Worm (Caenorhabditis elegans) whole organism, L1 larva: ENCODE results near the gene col-10.

Experiments used
- C04F5.9 ChIP-seq: sonication (generic microtip); optimal IDR thresholded peaks from 2 replicates; lab custom pipeline; 2016; ENCODE audit warnings: missing genetic modification characterization, missing compliant biosample characterization
- aha-1 ChIP-seq: fragments of 150-350 bp; optimal IDR thresholded peaks from 2 replicates; lab custom pipeline; 2014; ENCODE audit warnings: missing biosample characterization, missing genetic modification characterization
- aly-2 ChIP-seq: fragments of 150-350 bp; optimal IDR thresholded peaks from 2 replicates; lab custom pipeline; 2014; ENCODE audit warnings: missing biosample characterization, missing genetic modification characterization
- ama-1 ChIP-seq: fragments of 150-350 bp; optimal IDR thresholded peaks from 2 replicates; lab custom pipeline; 2014
- blmp-1 ChIP-seq: fragments of 150-350 bp; optimal IDR thresholded peaks from 2 replicates; lab custom pipeline; 2014; ENCODE audit warnings: missing biosample characterization, missing genetic modification characterization
- ceh-63 ChIP-seq: fragments of 200-800 bp; sonication (Bioruptor generic); optimal IDR thresholded peaks from 2 replicates; lab custom pipeline; 2018; ENCODE audit warnings: mild to moderate bottlenecking, missing genetic modification characterization, missing compliant biosample characterization
- ceh-8 ChIP-seq: fragments of 200-800 bp; sonication (Bioruptor generic); optimal IDR thresholded peaks from 2 replicates; lab custom pipeline; 2018; ENCODE audit warnings: mild to moderate bottlenecking, missing genetic modification characterization, moderate library complexity, missing compliant biosample characterization
- ceh-82 ChIP-seq, 3 experiments: fragments of 150-350 bp in 1 of 3; sonication (generic microtip) in 2 of 3; optimal IDR thresholded peaks; 2 replicates each; lab custom pipeline; 2014 to 2017; ENCODE audit warnings: missing biosample characterization in 3 of 3, missing genetic modification characterization in 3 of 3
- ces-1 ChIP-seq: fragments of 150-350 bp; optimal IDR thresholded peaks from 2 replicates; lab custom pipeline; 2014; ENCODE audit warnings: missing biosample characterization, missing genetic modification reagents, missing genetic modification characterization
- dsc-1 ChIP-seq: sonication (generic microtip); optimal IDR thresholded peaks from 2 replicates; lab custom pipeline; 2016; ENCODE audit warnings: mild to moderate bottlenecking, missing genetic modification characterization, missing compliant biosample characterization
- efl-1 ChIP-seq, 4 experiments: fragments of 150-350 bp; optimal IDR thresholded peaks in 3 of 4; peaks in 1 of 4; 1 replicate in 1 of 4; 2 replicates in 3 of 4; lab custom pipeline; 2014; ENCODE audit warnings: missing biosample characterization in 2 of 4, missing genetic modification characterization in 2 of 4, missing genetic modification reagents in 2 of 4
- egl-13 ChIP-seq: sonication (generic microtip); optimal IDR thresholded peaks from 2 replicates; lab custom pipeline; 2016; ENCODE audit warnings: missing genotype, missing genetic modification reagents, missing genetic modification characterization, missing compliant biosample characterization
- elt-2 ChIP-seq: sonication (generic microtip); optimal IDR thresholded peaks from 2 replicates; lab custom pipeline; 2016; ENCODE audit warnings: missing genetic modification characterization, mild to moderate bottlenecking, inconsistent platforms, missing compliant biosample characterization, missing genetic modification reagents
- ets-5 ChIP-seq: fragments of 200-800 bp; sonication (Bioruptor generic); IDR thresholded peaks from 2 replicates; pipeline ENCODE4 v1.3.6; 2022; ENCODE audit warnings: missing genetic modification characterization, missing compliant biosample characterization
- fkh-10 ChIP-seq: sonication (generic microtip); optimal IDR thresholded peaks from 2 replicates; lab custom pipeline; 2017; ENCODE audit warnings: missing biosample characterization, missing genetic modification reagents, missing genetic modification characterization
- fkh-4 ChIP-seq: sonication (generic microtip); optimal IDR thresholded peaks from 2 replicates; lab custom pipeline; 2016; ENCODE audit warnings: missing compliant biosample characterization, missing genetic modification characterization, borderline replicate concordance
- fkh-8 ChIP-seq: sonication (generic microtip); optimal IDR thresholded peaks from 2 replicates; lab custom pipeline; 2016; ENCODE audit warnings: mild to moderate bottlenecking, missing genetic modification characterization, missing compliant biosample characterization
- fos-1 ChIP-seq: fragments of 150-350 bp; optimal IDR thresholded peaks from 2 replicates; lab custom pipeline; 2014; ENCODE audit warnings: missing biosample characterization, missing genetic modification characterization
- hpl-2 ChIP-seq: fragments of 150-350 bp; optimal IDR thresholded peaks from 2 replicates; lab custom pipeline; 2014; ENCODE audit warnings: missing biosample characterization, missing genetic modification reagents, missing genetic modification characterization
- irx-1 ChIP-seq: sonication (generic microtip); optimal IDR thresholded peaks from 2 replicates; lab custom pipeline; 2016; ENCODE audit warnings: missing genetic modification characterization, missing compliant biosample characterization
- isw-1 ChIP-seq: fragments of 200-800 bp; sonication (Bioruptor generic); IDR thresholded peaks from 2 replicates; pipeline ENCODE4 v1.3.6; 2022; ENCODE audit warnings: missing genetic modification characterization, missing compliant biosample characterization
- lin-14 ChIP-seq: fragments of 200-800 bp; sonication (Bioruptor generic); optimal IDR thresholded peaks from 2 replicates; lab custom pipeline; 2018; ENCODE audit warnings: mild to moderate bottlenecking, missing genetic modification characterization, moderate library complexity, missing compliant biosample characterization
- lin-15B ChIP-seq: fragments of 150-350 bp; sonication (generic microtip); optimal IDR thresholded peaks from 3 replicates; lab custom pipeline; 2014; ENCODE audit warnings: missing biosample characterization, missing genetic modification characterization
- lin-39 ChIP-seq: fragments of 150-350 bp; optimal IDR thresholded peaks from 2 replicates; lab custom pipeline; 2014; ENCODE audit warnings: missing biosample characterization, missing genetic modification reagents, missing genetic modification characterization
- lir-3 ChIP-seq: sonication (generic microtip); optimal IDR thresholded peaks from 2 replicates; lab custom pipeline; 2016; ENCODE audit warnings: mild to moderate bottlenecking, missing genetic modification characterization, moderate library complexity, missing compliant biosample characterization; ENCODE audit not compliant: poor library complexity
- lsy-2 ChIP-seq, 2 experiments: fragments of 150-350 bp; optimal IDR thresholded peaks; 2 replicates each; lab custom pipeline; 2014; ENCODE audit warnings: missing biosample characterization in 2 of 2, missing genetic modification characterization in 2 of 2
- mdl-1 ChIP-seq, 2 experiments: fragments of 150-350 bp; optimal IDR thresholded peaks; 2 replicates each; lab custom pipeline; 2014 to 2017; ENCODE audit warnings: missing biosample characterization in 2 of 2, missing genetic modification characterization in 2 of 2, inconsistent platforms in 1 of 2
- mef-2 ChIP-seq: fragments of 150-350 bp; optimal IDR thresholded peaks from 2 replicates; lab custom pipeline; 2014; ENCODE audit warnings: missing biosample characterization, missing genetic modification characterization
- mep-1 ChIP-seq: fragments of 150-350 bp; optimal IDR thresholded peaks from 2 replicates; lab custom pipeline; 2014; ENCODE audit warnings: missing biosample characterization, missing genetic modification characterization
- nhr-11 ChIP-seq: fragments of 150-350 bp; optimal IDR thresholded peaks from 2 replicates; lab custom pipeline; 2014; ENCODE audit warnings: missing biosample characterization, missing genetic modification characterization
- nhr-237 ChIP-seq: fragments of 150-350 bp; optimal IDR thresholded peaks from 2 replicates; lab custom pipeline; 2014; ENCODE audit warnings: missing biosample characterization, missing genetic modification characterization
- nhr-28 ChIP-seq: fragments of 150-350 bp; optimal IDR thresholded peaks from 2 replicates; lab custom pipeline; 2014; ENCODE audit warnings: missing biosample characterization, missing genetic modification characterization
- nhr-47 ChIP-seq: sonication (generic microtip); optimal IDR thresholded peaks from 2 replicates; lab custom pipeline; 2016; ENCODE audit warnings: mild to moderate bottlenecking, missing genetic modification characterization, moderate library complexity, missing compliant biosample characterization
- nhr-71 ChIP-seq: sonication (generic microtip); optimal IDR thresholded peaks from 2 replicates; lab custom pipeline; 2016; ENCODE audit warnings: mild to moderate bottlenecking, missing genetic modification characterization, moderate library complexity, missing compliant biosample characterization
- nhr-77 ChIP-seq: fragments of 150-350 bp; optimal IDR thresholded peaks from 2 replicates; lab custom pipeline; 2014; ENCODE audit warnings: missing biosample characterization, missing genetic modification characterization
- pag-3 ChIP-seq: sonication (generic microtip); optimal IDR thresholded peaks from 2 replicates; lab custom pipeline; 2017; ENCODE audit warnings: missing genetic modification characterization, mild to moderate bottlenecking, missing compliant biosample characterization, antibody characterized with exemption, borderline replicate concordance; ENCODE audit not compliant: insufficient read depth
- pax-3 ChIP-seq: fragments of 200-800 bp; sonication (Bioruptor generic); optimal IDR thresholded peaks from 2 replicates; lab custom pipeline; 2018; ENCODE audit warnings: mild to moderate bottlenecking, missing genetic modification characterization, moderate library complexity, missing compliant biosample characterization
- snpc-4 ChIP-seq: fragments of 150-350 bp; optimal IDR thresholded peaks from 2 replicates; lab custom pipeline; 2014; ENCODE audit warnings: missing biosample characterization, missing genetic modification characterization
- snu-23 ChIP-seq: sonication (generic microtip); optimal IDR thresholded peaks from 2 replicates; lab custom pipeline; 2016; ENCODE audit warnings: missing genetic modification characterization, missing compliant biosample characterization
- sox-4 ChIP-seq: sonication (generic microtip); optimal IDR thresholded peaks from 2 replicates; lab custom pipeline; 2016; ENCODE audit warnings: missing genetic modification characterization, missing compliant biosample characterization
- sup-37 ChIP-seq: fragments of 200-800 bp; sonication (Bioruptor generic); optimal IDR thresholded peaks from 2 replicates; lab custom pipeline; 2018; ENCODE audit warnings: mild to moderate bottlenecking, missing genetic modification characterization, missing compliant biosample characterization
- tlp-1 ChIP-seq: fragments of 150-350 bp; optimal IDR thresholded peaks from 2 replicates; lab custom pipeline; 2014; ENCODE audit warnings: missing biosample characterization, missing genetic modification characterization
- unc-130 ChIP-seq: fragments of 150-350 bp; optimal IDR thresholded peaks from 2 replicates; lab custom pipeline; 2017; ENCODE audit warnings: missing biosample characterization, missing genetic modification characterization, inconsistent platforms
- unc-30 ChIP-seq: sonication (generic microtip); optimal IDR thresholded peaks from 2 replicates; lab custom pipeline; 2017; ENCODE audit warnings: missing biosample characterization, missing genetic modification characterization
- unc-98 ChIP-seq: fragments of 200-800 bp; sonication (Bioruptor generic); IDR thresholded peaks from 2 replicates; pipeline ENCODE4 v1.3.6; 2022; ENCODE audit warnings: missing genetic modification characterization, missing compliant biosample characterization
- vab-15 ChIP-seq: sonication (generic microtip); optimal IDR thresholded peaks from 2 replicates; lab custom pipeline; 2017; ENCODE audit warnings: missing genotype, mild to moderate bottlenecking, missing genetic modification characterization, missing compliant biosample characterization
- zip-4 ChIP-seq: fragments of 200-800 bp; sonication (Bioruptor generic); optimal IDR thresholded peaks from 2 replicates; lab custom pipeline; 2018; ENCODE audit warnings: mild to moderate bottlenecking, missing genetic modification characterization, moderate library complexity, missing compliant biosample characterization

col-10 gene

ce11 chrV:9132043-9132442 lies 33.1 kb downstream of the col-10 start, which contains the start of gene F21C10.1:
Gene F21C10.1, plus strand, starts transcription at chrV:9132343.
- TF ChIP-seq snu-23 (no peak), vab-15 (tag; lab: Kevin White, UChicago) (no peak), ceh-82 (tag; optimal IDR thresholded peaks at IDR 0.05; lab: Kevin White, UChicago) (no peak), mep-1 (no peak), nhr-237 (no peak), irx-1 (tag; lab: Kevin White, UChicago) (no peak), nhr-47 (tag; lab: Kevin White, UChicago) (no peak), sup-37 (GFP tag; lab: Kevin White, UChicago) (no peak), mef-2 (tag; lab: Kevin White, UChicago) (no peak), fkh-10 (GFP tag; lab: Kevin White, UChicago) (no peak), fkh-4 (tag; lab: Kevin White, UChicago) (no peak), lin-14 (GFP tag; lab: Kevin White, UChicago) (no peak), ces-1 (no peak), sox-4 (tag; lab: Kevin White, UChicago) (no peak), unc-98 (GFP tag; lab: Robert Waterston, UW) (no peak), nhr-28 (tag; lab: Kevin White, UChicago) (no peak), lsy-2 (tag; optimal IDR thresholded peaks at IDR 0.05; lab: Kevin White, UChicago) (no peak), fkh-8 (tag; lab: Kevin White, UChicago) (no peak), lin-39 (tag; lab: Kevin White, UChicago) (no peak)

DNA sequence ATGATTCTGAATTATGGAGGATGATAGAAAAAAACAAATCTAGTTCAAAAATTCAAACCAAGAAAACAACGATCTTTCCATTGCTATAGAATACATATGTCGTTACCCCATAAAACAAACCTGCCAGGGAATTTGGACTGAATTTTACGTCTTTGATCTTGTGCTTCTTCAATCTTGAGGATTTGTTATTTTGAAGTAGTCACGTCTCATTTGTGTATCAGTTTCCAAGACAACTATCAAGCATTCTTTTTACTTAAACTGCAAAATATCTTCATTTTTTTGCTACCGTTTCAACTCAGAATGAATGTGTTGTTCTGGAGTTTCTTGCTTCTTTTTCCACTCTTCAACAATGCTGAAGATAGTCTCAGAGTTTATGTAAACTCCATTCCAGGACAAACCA lies 34.3 kb downstream of the col-10 start, which contains the start of gene F21C10.19:
Gene F21C10.19 (plus strand): TSS at position 301 of the 400 bp plus-strand sequence.
- no peak for TF ChIP-seq lsy-2 (tag; optimal IDR thresholded peaks at IDR 0.05; lab: Kevin White, UChicago)
- no peak for TF ChIP-seq efl-1 (optimal IDR thresholded peaks at IDR 0.05; lab: Kevin White, UChicago)
- peak in 1 of 2 experiments; percentile 60 for TF ChIP-seq efl-1 (GFP tag; optimal IDR thresholded peaks at IDR 0.05 in 1 of 2; lab: Kevin White, UChicago)
- TF ChIP-seq, all 84 proteins: peak for 1

- TF ChIP-seq zip-4 (GFP tag; lab: Kevin White, UChicago) (no peak), unc-130 (tag; lab: Kevin White, UChicago) (no peak), blmp-1 (tag; lab: Kevin White, UChicago) (no peak), dsc-1 (tag; lab: Kevin White, UChicago) (peak; percentile 84), unc-30 (tag; lab: Kevin White, UChicago) (no peak), lir-3 (no peak), isw-1 (GFP tag; lab: Robert Waterston, UW) (peak; percentile 25; the same call in 1 of the 2 replicates), unc-98 (GFP tag; lab: Robert Waterston, UW) (no peak), nhr-77 (peak; percentile 50), nhr-71 (tag; lab: Kevin White, UChicago) (peak; percentile 94), ces-1 (no peak), fkh-8 (tag; lab: Kevin White, UChicago) (peak; percentile 99), ets-5 (GFP tag; lab: Robert Waterston, UW) (no peak), vab-15 (tag; lab: Kevin White, UChicago) (no peak), nhr-237 (no peak), fos-1 (tag; lab: Kevin White, UChicago) (peak; percentile 52), ceh-63 (GFP tag; lab: Kevin White, UChicago) (no peak), hpl-2 (GFP tag; lab: Kevin White, UChicago) (no peak), elt-2 (tag; lab: Kevin White, UChicago) (no peak), snpc-4 (tag; lab: Kevin White, UChicago) (peak; percentile 22), egl-13 (tag; lab: Kevin White, UChicago) (peak; percentile 76), nhr-28 (tag; lab: Kevin White, UChicago) (no peak), mdl-1 (tag; optimal IDR thresholded peaks at IDR 0.05; lab: Kevin White, UChicago) (peak in 1 of 2 experiments; percentile 35), C04F5.9 (tag; lab: Kevin White, UChicago) (no peak), irx-1 (tag; lab: Kevin White, UChicago) (peak; percentile 24), mep-1 (peak; percentile 42), aly-2 (tag; lab: Kevin White, UChicago) (no peak), aha-1 (tag; lab: Kevin White, UChicago) (no peak), snu-23 (peak; percentile 54), pag-3 (tag; lab: Kevin White, UChicago) (peak; percentile 35), ama-1 (lab: Kevin White, UChicago) (no peak), nhr-11 (tag; lab: Kevin White, UChicago) (peak; percentile 78), tlp-1 (tag; lab: Kevin White, UChicago) (no peak), sox-4 (tag; lab: Kevin White, UChicago) (peak; percentile 77), ceh-8 (GFP tag; lab: Kevin White, UChicago) (peak; percentile 9), pax-3 (tag; lab: Kevin White, UChicago) (peak; percentile 77), lin-15B (no peak), lin-39 (tag; lab: Kevin White, UChicago) (no peak)
Measured at ce11 chrV:9128562-9128961, 36.5 kb downstream of the col-10 start.
